Worm (Caenorhabditis elegans) whole organism, mixed stage, embryonic: ENCODE results near the gene D1022.2.

ENCODE experiments used
- blmp-1 ChIP-seq: fragments of 150-350 bp; optimal IDR thresholded peaks from 2 replicates; lab custom pipeline; 2014; ENCODE audit warnings: missing biosample characterization, missing genetic modification characterization
- ces-1 ChIP-seq: fragments of 150-350 bp; optimal IDR thresholded peaks from 2 replicates; lab custom pipeline; 2014; ENCODE audit warnings: missing biosample characterization, missing genetic modification reagents, missing genetic modification characterization
- lin-13 ChIP-seq: fragments of 150-350 bp; optimal IDR thresholded peaks from 2 replicates; lab custom pipeline; 2014; ENCODE audit warnings: missing biosample characterization, missing genetic modification characterization
- mab-5 ChIP-seq: fragments of 150-350 bp; optimal IDR thresholded peaks from 2 replicates; lab custom pipeline; 2014; ENCODE audit warnings: missing biosample characterization, missing genetic modification characterization
- mls-2 ChIP-seq: sonication (generic microtip); optimal IDR thresholded peaks from 2 replicates; lab custom pipeline; 2016; ENCODE audit warnings: mild to moderate bottlenecking, missing genetic modification characterization, moderate library complexity, missing compliant biosample characterization
- nhr-12 ChIP-seq: fragments of 150-350 bp; optimal IDR thresholded peaks from 2 replicates; lab custom pipeline; 2014; ENCODE audit warnings: missing biosample characterization, missing genetic modification characterization
- nhr-2 ChIP-seq: fragments of 150-350 bp; optimal IDR thresholded peaks from 2 replicates; lab custom pipeline; 2014; ENCODE audit warnings: missing biosample characterization, missing genetic modification characterization
- nhr-28 ChIP-seq: fragments of 150-350 bp; optimal IDR thresholded peaks from 2 replicates; lab custom pipeline; 2014; ENCODE audit warnings: missing biosample characterization, missing genetic modification characterization
- pha-4 ChIP-seq: fragments of 150-350 bp; optimal IDR thresholded peaks from 2 replicates; lab custom pipeline; 2018; ENCODE audit warnings: missing biosample characterization, missing genetic modification reagents, missing genetic modification characterization
- sem-2 ChIP-seq: fragments of 200-800 bp; sonication (Bioruptor generic); optimal IDR thresholded peaks from 2 replicates; lab custom pipeline; 2018; ENCODE audit warnings: mild to moderate bottlenecking, missing genetic modification characterization, missing compliant biosample characterization
- snpc-4 ChIP-seq: fragments of 150-350 bp; optimal IDR thresholded peaks from 2 replicates; lab custom pipeline; 2014; ENCODE audit warnings: missing biosample characterization, missing genetic modification characterization
- unc-39 ChIP-seq: fragments of 150-350 bp; optimal IDR thresholded peaks from 2 replicates; lab custom pipeline; 2014; ENCODE audit warnings: missing biosample characterization, missing genetic modification characterization
- ztf-11 ChIP-seq: fragments of 150-350 bp; optimal IDR thresholded peaks from 2 replicates; lab custom pipeline; 2014; ENCODE audit warnings: missing biosample characterization, missing genetic modification characterization

- TF ChIP-seq sem-2 (GFP tag; lab: Kevin White, UChicago) (no peak), snpc-4 (tag; lab: Kevin White, UChicago) (no peak), ztf-11 (tag; lab: Kevin White, UChicago) (no peak), nhr-12 (tag; lab: Kevin White, UChicago) (no peak), lin-13 (no peak), nhr-28 (no peak), blmp-1 (tag; lab: Kevin White, UChicago) (no peak), mls-2 (tag; lab: Kevin White, UChicago) (no peak), unc-39 (tag; lab: Kevin White, UChicago) (no peak), pha-4 (tag; lab: Kevin White, UChicago) (no peak), ces-1 (GFP tag; lab: Kevin White, UChicago) (no peak), mab-5 (tag; lab: Kevin White, UChicago) (no peak), nhr-2 (tag; lab: Kevin White, UChicago) (no peak)
Observed at ce11 chrII:7494155-7494554, 34.9 kb downstream of the D1022.2 start, which contains the start of gene R10H1.1.
